Fruit fly (Drosophila melanogaster): Measurements from ENCODE around the gene Tdh.
A peak's percentile ranks its signal among the peaks of the same experiment; 100 is the strongest.

The Tdh gene

DNA sequence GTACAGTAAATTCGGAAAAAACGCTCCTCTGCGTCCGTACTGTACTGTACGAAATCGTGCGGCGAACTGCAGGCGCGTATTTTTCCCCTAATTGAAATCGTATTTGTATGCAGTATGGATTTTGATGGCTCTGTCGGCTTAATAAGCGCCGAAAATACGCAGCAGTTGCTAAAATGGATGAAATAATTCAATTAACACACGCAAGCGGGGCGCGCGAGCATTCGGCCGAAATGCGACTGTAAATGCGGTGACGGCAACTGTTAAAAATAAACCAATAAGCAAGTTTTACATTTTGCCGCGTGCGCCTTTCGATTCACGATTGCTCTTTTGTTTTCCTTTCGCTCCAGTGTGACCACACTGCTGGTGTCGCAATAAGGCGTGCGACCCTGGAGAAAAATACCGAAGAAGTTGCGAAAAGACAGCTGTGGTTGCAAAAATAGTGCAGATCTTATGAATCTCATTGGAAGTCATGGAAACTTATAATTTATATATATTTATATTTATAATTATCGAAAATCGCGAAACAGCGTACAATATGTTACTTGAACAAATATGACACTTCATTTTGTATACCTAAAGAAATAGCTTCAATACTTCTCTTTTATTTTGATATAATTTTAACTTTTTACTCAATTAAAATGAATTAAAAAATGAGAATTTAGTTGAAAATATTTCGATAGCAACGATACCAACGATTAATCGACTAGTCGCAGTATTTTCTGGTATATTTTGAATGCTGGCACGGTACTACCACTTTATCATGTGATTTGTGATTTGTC is 6.5 kb downstream of the Tdh start, which contains the start of the genes CG32428 and CG5969 (continued):
- TF ChIP-seq CG6683 (GFP tag; optimal IDR thresholded peaks at IDR 0.05) (no peak), CG16863 (GFP tag; optimal IDR thresholded peaks at IDR 0.05) (no peak), tin (GFP tag; optimal IDR thresholded peaks at IDR 0.05) (no peak), pum (GFP tag; optimal IDR thresholded peaks at IDR 0.05) (peak; percentile 12), HLH54F (GFP tag; optimal IDR thresholded peaks at IDR 0.05) (no peak), CG16779 (GFP tag; IDR thresholded peaks at IDR 0.05) (no peak), CG4707 (GFP tag; optimal IDR thresholded peaks at IDR 0.05) (no peak), sens (GFP tag) (peak; percentile 22), Adf1 (GFP tag; IDR thresholded peaks at IDR 0.05) (no peak), CG2116 (GFP tag; optimal IDR thresholded peaks at IDR 0.05) (peak; percentile 76), Hey (tag; optimal IDR thresholded peaks at IDR 0.05) (no peak), unpg (GFP tag; optimal IDR thresholded peaks at IDR 0.05) (peak; percentile 67), CG7745 (tag; optimal IDR thresholded peaks at IDR 0.05) (no peak), zfh1 (GFP tag; IDR thresholded peaks at IDR 0.05) (peak; percentile 62; the same call in 2 of the 3 replicates), CG8089 (GFP tag; optimal IDR thresholded peaks at IDR 0.05) (no peak), CG9215 (GFP tag; IDR thresholded peaks at IDR 0.05) (no peak; the same call in 1 of the 2 replicates), org-1 (GFP tag; optimal IDR thresholded peaks at IDR 0.05) (no peak), CG42726 (GFP tag; IDR thresholded peaks at IDR 0.05; ENCODE audit: partially characterized antibody) (no peak), tap (tag; optimal IDR thresholded peaks at IDR 0.05) (peak; percentile 38), CG7786 (GFP tag; optimal IDR thresholded peaks at IDR 0.05) (no peak), dmrt99B (tag; optimal IDR thresholded peaks at IDR 0.05) (peak; percentile 54), CG32532 (GFP tag; IDR thresholded peaks at IDR 0.05) (peak; percentile 84), CG7271 (tag; optimal IDR thresholded peaks at IDR 0.05) (peak; percentile 12), CG2889 (GFP tag; IDR thresholded peaks at IDR 0.05) (no peak; the same call in 2 of the 3 replicates), Meics (GFP tag; optimal IDR thresholded peaks at IDR 0.05) (peak; percentile 79), amos (GFP tag; IDR thresholded peaks at IDR 0.05; ENCODE audit: partially characterized antibody) (no peak), lmd (GFP tag; IDR thresholded peaks at IDR 0.05) (peak; percentile 64), bcd (GFP tag; optimal IDR thresholded peaks at IDR 0.05) (peak; percentile 56), D19A (tag; optimal IDR thresholded peaks at IDR 0.05) (peak; percentile 59), CG1792 (GFP tag; optimal IDR thresholded peaks at IDR 0.05) (no peak), crc (GFP tag; optimal IDR thresholded peaks at IDR 0.05) (no peak), CG15073 (GFP tag; optimal IDR thresholded peaks at IDR 0.05) (no peak), CG10565 (GFP tag; optimal IDR thresholded peaks at IDR 0.05) (no peak), CG31224 (GFP tag; IDR thresholded peaks at IDR 0.05) (peak; percentile 52; the same call in 1 of the 2 replicates), CG6272 (GFP tag; IDR thresholded peaks at IDR 0.05) (0 out of 2 replicates have a peak, but pooled peaks have one; percentile 24), inv (GFP tag; IDR thresholded peaks at IDR 0.05; ENCODE audit: partially characterized antibody) (no peak), CG3163 (GFP tag; optimal IDR thresholded peaks at IDR 0.05) (no peak), gce (GFP tag; IDR thresholded peaks at IDR 0.05) (no peak), CG11247 (GFP tag; IDR thresholded peaks at IDR 0.05) (peak; percentile 61), slp2 (GFP tag; optimal IDR thresholded peaks at IDR 0.05) (no peak), CG8924 (tag; optimal IDR thresholded peaks at IDR 0.05) (peak; percentile 70), dimm (GFP tag; IDR thresholded peaks at IDR 0.05) (no peak), CG6175 (GFP tag; IDR thresholded peaks at IDR 0.05) (no peak), her (GFP tag; optimal IDR thresholded peaks at IDR 0.05) (no peak), bab2 (GFP tag; optimal IDR thresholded peaks at IDR 0.05) (no peak), tio (GFP tag; optimal IDR thresholded peaks at IDR 0.05) (no peak), B-H2 (GFP tag; optimal IDR thresholded peaks at IDR 0.05) (no peak), CG6791 (GFP tag; IDR thresholded peaks at IDR 0.05; ENCODE audit: partially characterized antibody) (no peak), CG8281 (tag; optimal IDR thresholded peaks at IDR 0.05) (peak; percentile 0), CG34376 (GFP tag; optimal IDR thresholded peaks at IDR 0.05) (peak; percentile 26)
